Worm (Caenorhabditis elegans) whole organism, mixed stage, embryonic: ENCODE measurements around the gene lgx-1.

Experiments
- blmp-1 ChIP-seq: fragments of 150-350 bp; optimal IDR thresholded peaks from 2 replicates; lab custom pipeline; 2014; ENCODE audit warnings: missing biosample characterization, missing genetic modification characterization
- nhr-12 ChIP-seq: fragments of 150-350 bp; optimal IDR thresholded peaks from 2 replicates; lab custom pipeline; 2014; ENCODE audit warnings: missing biosample characterization, missing genetic modification characterization
- nhr-237 ChIP-seq: fragments of 150-350 bp; optimal IDR thresholded peaks from 2 replicates; lab custom pipeline; 2014; ENCODE audit warnings: missing biosample characterization, missing genetic modification characterization
- snpc-4 ChIP-seq: fragments of 150-350 bp; optimal IDR thresholded peaks from 2 replicates; lab custom pipeline; 2014; ENCODE audit warnings: missing biosample characterization, missing genetic modification characterization
- unc-39 ChIP-seq: fragments of 150-350 bp; optimal IDR thresholded peaks from 2 replicates; lab custom pipeline; 2014; ENCODE audit warnings: missing biosample characterization, missing genetic modification characterization
- unc-62 ChIP-seq: fragments of 150-350 bp; optimal IDR thresholded peaks from 2 replicates; lab custom pipeline; 2014; ENCODE audit warnings: missing biosample characterization, missing genetic modification reagents, missing genetic modification characterization

ce11 chrX:5514346-5514745, 24.0 kb downstream of the lgx-1 start:
- TF ChIP-seq snpc-4 (tag; lab: Kevin White, UChicago) (no peak), unc-62 (GFP tag; lab: Kevin White, UChicago) (no peak), blmp-1 (tag; lab: Kevin White, UChicago) (no peak), nhr-12 (tag; lab: Kevin White, UChicago) (no peak), unc-39 (tag; lab: Kevin White, UChicago) (no peak), nhr-237 (tag; lab: Kevin White, UChicago) (no peak)
